Fruit fly (Drosophila melanogaster) whole organism, prepupa: Measurements from ENCODE around the gene CG43057.
A peak's percentile ranks its signal among the peaks of the same experiment; 100 is the strongest.

Source experiments
- CG1621 ChIP-seq: fragments of 200-800 bp; sonication (Bioruptor generic); optimal IDR thresholded peaks from 3 replicates; lab custom pipeline; 2018; ENCODE audit warnings: missing biosample characterization, mild to moderate bottlenecking, missing genetic modification characterization
- CG16779 ChIP-seq: fragments of 200-800 bp; sonication (Bioruptor generic); optimal IDR thresholded peaks from 3 replicates; lab custom pipeline; 2017; ENCODE audit warnings: missing biosample characterization, mild to moderate bottlenecking, missing genetic modification characterization
- CG31627 ChIP-seq: fragments of 200-800 bp; sonication (Bioruptor generic); optimal IDR thresholded peaks from 3 replicates; lab custom pipeline; 2016; ENCODE audit warnings: missing biosample characterization, missing genetic modification characterization
- CG6276 ChIP-seq: fragments of 200-800 bp; sonication (Bioruptor generic); optimal IDR thresholded peaks from 2 replicates; lab custom pipeline; 2017; ENCODE audit warnings: missing biosample characterization, mild to moderate bottlenecking, missing genetic modification characterization
- CG8632 ChIP-seq: fragments of 200-800 bp; sonication (Bioruptor generic); optimal IDR thresholded peaks from 3 replicates; lab custom pipeline; 2016; ENCODE audit warnings: missing biosample characterization, missing genetic modification characterization
- CG9139 ChIP-seq: fragments of 200-800 bp; sonication (Bioruptor generic); optimal IDR thresholded peaks from 3 replicates; lab custom pipeline; 2017; ENCODE audit warnings: missing biosample characterization, mild to moderate bottlenecking, missing genetic modification characterization
- Gug ChIP-seq: fragments of 200-800 bp; sonication (Bioruptor generic); IDR thresholded peaks from 2 replicates; pipeline ENCODE4 v1.3.6; 2022; ENCODE audit warnings: missing biosample characterization, missing genetic modification characterization
- Sox102F ChIP-seq: fragments of 200-800 bp; sonication (Bioruptor generic); optimal IDR thresholded peaks from 2 replicates; lab custom pipeline; 2016; ENCODE audit warnings: missing biosample characterization, mild to moderate bottlenecking, missing genetic modification characterization
- Sox14 ChIP-seq: fragments of 200-800 bp; sonication (Bioruptor generic); optimal IDR thresholded peaks from 3 replicates; lab custom pipeline; 2016; ENCODE audit warnings: missing biosample characterization, missing genetic modification characterization
- lz ChIP-seq: fragments of 200-800 bp; sonication (Bioruptor generic); optimal IDR thresholded peaks from 3 replicates; lab custom pipeline; 2016; ENCODE audit warnings: missing biosample characterization, missing genetic modification characterization
- net ChIP-seq: fragments of 200-800 bp; sonication (Bioruptor generic); optimal IDR thresholded peaks from 3 replicates; lab custom pipeline; 2016; ENCODE audit warnings: missing biosample characterization, missing genetic modification characterization

- TF ChIP-seq lz (GFP tag; lab: Kevin White, UChicago) (peak; percentile 61), Sox102F (GFP tag; lab: Kevin White, UChicago) (peak; percentile 78), CG1621 (tag; lab: Kevin White, UChicago) (peak; percentile 16), CG8632 (GFP tag; lab: Kevin White, UChicago) (peak; percentile 52), CG6276 (GFP tag; lab: Kevin White, UChicago) (no peak), Sox14 (GFP tag; lab: Kevin White, UChicago) (peak; percentile 67), CG16779 (tag; lab: Kevin White, UChicago) (no peak), Gug (GFP tag; lab: Robert Waterston, UW) (peak; percentile 84), net (GFP tag; lab: Kevin White, UChicago) (peak; percentile 56), CG31627 (GFP tag; lab: Kevin White, UChicago) (peak; percentile 67), CG9139 (GFP tag; lab: Kevin White, UChicago) (no peak)
Measured at dm6 chr2L:8229628-8230027, 14.2 kb downstream of the CG43057 start.
